Worm (Caenorhabditis elegans) whole organism, young adult: ENCODE results near the gene Y43B11AL.1.

Source experiments
- D2030.7 ChIP-seq: fragments of 200-800 bp; sonication (Bioruptor generic); IDR thresholded peaks from 2 replicates; pipeline ENCODE4 v1.3.6; 2022; ENCODE audit warnings: missing genetic modification reagents, missing genetic modification characterization, missing compliant biosample characterization
- F10E7.11 ChIP-seq: sonication (generic microtip); optimal IDR thresholded peaks from 2 replicates; lab custom pipeline; 2017; ENCODE audit warnings: mild to moderate bottlenecking, missing genetic modification characterization, moderate library complexity, missing compliant biosample characterization
- ama-1 ChIP-seq, 3 experiments: fragments of 150-350 bp in 1 of 3; sonication (generic microtip) in 2 of 3; optimal IDR thresholded peaks; 2 replicates each; lab custom pipeline; 2014 to 2018; ENCODE audit warnings: missing biosample characterization in 2 of 3, missing genetic modification characterization in 2 of 3, missing genetic modification reagents in 2 of 3
- attf-3 ChIP-seq: fragments of 200-800 bp; sonication (Bioruptor generic); conservative IDR thresholded peaks from 2 replicates; pipeline ENCODE4 v1.3.6; 2022; ENCODE audit warnings: missing genetic modification reagents, missing genetic modification characterization, missing compliant biosample characterization
- ceh-58 ChIP-seq: fragments of 200-800 bp; sonication (Bioruptor generic); IDR thresholded peaks from 2 replicates; pipeline ENCODE4 v1.3.6; 2022; ENCODE audit warnings: missing genetic modification characterization, missing compliant biosample characterization
- efl-1 ChIP-seq: fragments of 150-350 bp; optimal IDR thresholded peaks from 2 replicates; lab custom pipeline; 2014; ENCODE audit warnings: missing biosample characterization, missing genetic modification reagents, missing genetic modification characterization
- rec-8 ChIP-seq, 2 experiments: sonication (generic microtip); optimal IDR thresholded peaks; 2 replicates each; lab custom pipeline; 2016; ENCODE audit warnings: mild to moderate bottlenecking in 2 of 2, missing genetic modification characterization in 2 of 2, missing genetic modification reagents in 2 of 2, missing genotype in 2 of 2, missing biosample characterization in 1 of 2, missing compliant biosample characterization in 1 of 2, moderate library complexity in 1 of 2
- somi-1 ChIP-seq: fragments of 200-800 bp; sonication (Bioruptor generic); optimal IDR thresholded peaks from 2 replicates; lab custom pipeline; 2018; ENCODE audit warnings: mild to moderate bottlenecking, missing genetic modification characterization, missing compliant biosample characterization
- tbx-9 ChIP-seq: sonication (generic microtip); optimal IDR thresholded peaks from 2 replicates; lab custom pipeline; 2016; ENCODE audit warnings: borderline replicate concordance, missing genetic modification characterization, inconsistent platforms, missing compliant biosample characterization
- unc-62 ChIP-seq: fragments of 150-350 bp; optimal IDR thresholded peaks from 2 replicates; lab custom pipeline; 2014; ENCODE audit warnings: missing biosample characterization, missing genetic modification reagents, missing genetic modification characterization
- zim-3 ChIP-seq: sonication (generic microtip); optimal IDR thresholded peaks from 2 replicates; lab custom pipeline; 2017; ENCODE audit warnings: mild to moderate bottlenecking, missing genetic modification characterization, moderate library complexity, missing compliant biosample characterization
- ztf-28 ChIP-seq: fragments of 200-800 bp; sonication (Bioruptor generic); IDR thresholded peaks from 2 replicates; pipeline ENCODE4 v1.3.6; 2022; ENCODE audit warnings: missing genetic modification reagents, missing genetic modification characterization, missing compliant biosample characterization
- ztf-6 ChIP-seq: fragments of 200-800 bp; sonication (Bioruptor generic); IDR thresholded peaks from 2 replicates; pipeline ENCODE4 v1.3.6; 2022; ENCODE audit warnings: missing genetic modification reagents, missing genetic modification characterization, missing compliant biosample characterization

DNA sequence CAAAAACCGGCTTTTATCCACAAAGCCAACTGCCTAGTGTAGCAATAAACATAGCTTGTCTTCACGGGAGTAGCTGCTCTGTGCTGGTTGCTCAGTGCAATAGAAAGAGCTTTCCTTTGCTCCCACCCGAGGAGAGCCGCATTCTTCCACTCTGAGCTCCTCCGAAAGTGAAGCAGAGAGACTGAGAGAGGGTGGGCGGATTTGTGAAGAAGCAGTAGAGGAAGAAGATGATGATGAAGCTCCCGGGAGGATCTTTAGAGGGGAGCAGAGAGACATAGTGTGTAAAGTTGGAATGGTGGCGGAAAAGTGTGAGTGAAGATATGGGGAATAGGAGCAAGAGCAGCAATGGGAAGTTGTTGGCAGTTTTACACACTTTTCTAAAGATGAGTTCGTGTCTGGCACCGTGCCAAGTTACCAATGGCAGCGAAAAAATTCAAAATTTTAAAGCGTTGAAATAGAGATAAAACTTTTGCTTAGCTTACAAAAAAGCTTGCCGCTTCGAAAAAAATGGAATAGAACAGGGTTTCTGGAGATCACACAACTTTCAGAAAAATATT is 33.5 kb downstream of the Y43B11AL.1 start, which contains the start of gene ZC477.4:
- TF ChIP-seq somi-1 (no peak), F10E7.11 (no peak), ceh-58 (GFP tag; lab: Robert Waterston, UW) (no peak), rec-8 (tag; optimal IDR thresholded peaks at IDR 0.05; lab: Kevin White, UChicago) (no peak), D2030.7 (no peak), efl-1 (GFP tag; lab: Kevin White, UChicago) (no peak), ztf-28 (GFP tag; lab: Robert Waterston, UW) (no peak), attf-3 (no peak), ztf-6 (GFP tag; lab: Robert Waterston, UW) (no peak), tbx-9 (tag; lab: Kevin White, UChicago) (no peak), ama-1 (optimal IDR thresholded peaks at IDR 0.05; lab: Kevin White, UChicago) (no peak), ama-1 (GFP tag; optimal IDR thresholded peaks at IDR 0.05; lab: Kevin White, UChicago) (no peak), zim-3 (tag; lab: Kevin White, UChicago) (no peak), unc-62 (GFP tag; lab: Kevin White, UChicago) (no peak)
